Fruit fly (Drosophila melanogaster): ENCODE results near the gene CG7655.

CG7655 gene

dm6 chr3R:17656923-17657322, 25.5 kb upstream of the CG7655 start (continued):
- TF ChIP-seq mam (GFP tag; optimal IDR thresholded peaks at IDR 0.05), result no peak
- no peak for TF ChIP-seq ERR (GFP tag; optimal IDR thresholded peaks at IDR 0.05)
- no peak for TF ChIP-seq CG10209 (GFP tag; optimal IDR thresholded peaks at IDR 0.05)
- no peak for TF ChIP-seq MBD-R2 (GFP tag; IDR thresholded peaks at IDR 0.05)
- no peak for TF ChIP-seq Side (GFP tag; optimal IDR thresholded peaks at IDR 0.05)
- 0 out of 3 replicates have a peak, but pooled peaks have one; percentile 13 for TF ChIP-seq Opbp (GFP tag; IDR thresholded peaks at IDR 0.05; ENCODE audit: partially characterized antibody)
- no peak for TF ChIP-seq run (tag; optimal IDR thresholded peaks at IDR 0.05)

- TF ChIP-seq C15 (GFP tag; IDR thresholded peaks at IDR 0.05) (no peak), Deaf1 (tag; optimal IDR thresholded peaks at IDR 0.05) (peak; percentile 84), ewg (GFP tag; optimal IDR thresholded peaks at IDR 0.05) (peak; percentile 49), CG4360 (GFP tag; IDR thresholded peaks at IDR 0.05) (peak; percentile 84; the same call in 1 of the 2 replicates), Doc3 (GFP tag; IDR thresholded peaks at IDR 0.05; ENCODE audit: partially characterized antibody) (no peak), pros (GFP tag; optimal IDR thresholded peaks at IDR 0.05) (peak; percentile 32), Trl (optimal IDR thresholded peaks at IDR 0.05) (peak; percentile 69 to 82), Trl (GFP tag; optimal IDR thresholded peaks at IDR 0.05) (no peak), stc (GFP tag; IDR thresholded peaks at IDR 0.05) (no peak), CG13287 (GFP tag; IDR thresholded peaks at IDR 0.05; ENCODE audit: partially characterized antibody) (no peak), Nf-YC (tag; optimal IDR thresholded peaks at IDR 0.05) (peak; percentile 95), CG8924 (tag; optimal IDR thresholded peaks at IDR 0.05) (peak; percentile 19), CG1832 (GFP tag; optimal IDR thresholded peaks at IDR 0.05) (peak; percentile 33), scrt (GFP tag; optimal IDR thresholded peaks at IDR 0.05) (peak; percentile 93), cg (GFP tag; optimal IDR thresholded peaks at IDR 0.05) (peak; percentile 41), sqz (GFP tag; optimal IDR thresholded peaks at IDR 0.05) (peak; percentile 27), yki (optimal IDR thresholded peaks at IDR 0.05) (peak; percentile 72), CG10462 (GFP tag; optimal IDR thresholded peaks at IDR 0.05) (peak; percentile 55), sug (tag; optimal IDR thresholded peaks at IDR 0.05) (no peak), dati (GFP tag; IDR thresholded peaks at IDR 0.05) (no peak), Nf-YB (GFP tag; optimal IDR thresholded peaks at IDR 0.05) (peak; percentile 95), jumu (GFP tag; optimal IDR thresholded peaks at IDR 0.05) (no peak)
Measured at dm6 chr3R:17666061-17666796, 16.2 kb upstream of the CG7655 start.

DNA sequence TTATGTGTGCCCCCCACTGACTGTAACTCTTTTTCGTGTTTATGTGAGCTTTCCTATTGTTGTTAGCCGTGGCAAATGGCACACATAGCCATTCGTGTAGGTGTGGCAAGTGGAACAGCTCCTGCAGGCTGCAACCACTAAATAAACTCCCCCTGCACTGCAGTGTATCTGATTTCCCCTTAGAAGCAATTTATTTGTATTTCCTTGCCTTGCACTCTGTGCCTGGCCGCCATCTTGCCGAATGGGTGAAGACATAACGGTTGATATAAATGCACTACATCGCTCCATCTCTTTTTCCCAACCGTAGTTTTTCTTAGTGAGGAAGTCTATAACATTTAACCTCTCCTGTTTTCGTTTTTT, 15.7 kb upstream of the CG7655 start:
- TF ChIP-seq CG1792 (GFP tag; optimal IDR thresholded peaks at IDR 0.05) (no peak), phol (tag; optimal IDR thresholded peaks at IDR 0.05) (peak; percentile 54), CG10321 (GFP tag; IDR thresholded peaks at IDR 0.05) (no peak), Nf-YC (tag; optimal IDR thresholded peaks at IDR 0.05) (peak; percentile 8), dm (GFP tag; optimal IDR thresholded peaks at IDR 0.05) (no peak), Nf-YB (GFP tag; optimal IDR thresholded peaks at IDR 0.05) (no peak), Ets65A (GFP tag) (peak; percentile 78), gcm (GFP tag; optimal IDR thresholded peaks at IDR 0.05) (no peak), CG14860 (GFP tag; IDR thresholded peaks at IDR 0.05; ENCODE audit: partially characterized antibody) (no peak)

dm6 chr3R:17667279-17667678, 15.2 kb upstream of the CG7655 start, which contains the start of gene CG45045:
TSS of gene CG45045 (plus strand) at chr3R:17667572.
- TF ChIP-seq GATAe (GFP tag; conservative IDR thresholded peaks at IDR 0.05), result no peak
- no peak for TF ChIP-seq Rx (GFP tag; IDR thresholded peaks at IDR 0.05)
- TF ChIP-seq salm (tag; optimal IDR thresholded peaks at IDR 0.05), result no peak
- peak; percentile 70 for TF ChIP-seq Ets65A (GFP tag)
- no peak for TF ChIP-seq CG4820 (GFP tag; optimal IDR thresholded peaks at IDR 0.05)
